Worm (Caenorhabditis elegans) whole organism, L3 larva: Measurements from ENCODE around the gene F35D11.4.
A peak's percentile ranks its signal among the peaks of the same experiment; 100 is the strongest.

Experiments used
- ZK546.5 ChIP-seq: sonication (generic microtip); optimal IDR thresholded peaks from 2 replicates; lab custom pipeline; 2017; ENCODE audit warnings: missing biosample characterization, missing genetic modification characterization
- aly-2 ChIP-seq: fragments of 150-350 bp; optimal IDR thresholded peaks from 2 replicates; lab custom pipeline; 2014; ENCODE audit warnings: missing biosample characterization, missing genetic modification characterization
- ama-1 ChIP-seq: fragments of 150-350 bp; optimal IDR thresholded peaks from 2 replicates; lab custom pipeline; 2018
- ceh-28 ChIP-seq: fragments of 150-350 bp; optimal IDR thresholded peaks from 2 replicates; lab custom pipeline; 2014; ENCODE audit warnings: missing biosample characterization, missing genetic modification reagents, missing genetic modification characterization
- ceh-82 ChIP-seq: fragments of 150-350 bp; optimal IDR thresholded peaks from 2 replicates; lab custom pipeline; 2014; ENCODE audit warnings: missing biosample characterization, missing genetic modification characterization
- ceh-9 ChIP-seq: sonication (generic microtip); optimal IDR thresholded peaks from 2 replicates; lab custom pipeline; 2018; ENCODE audit warnings: missing biosample characterization, missing genetic modification characterization
- daf-12 ChIP-seq: fragments of 150-350 bp; optimal IDR thresholded peaks from 2 replicates; lab custom pipeline; 2014; ENCODE audit warnings: missing biosample characterization, missing genetic modification reagents, missing genetic modification characterization
- egl-5 ChIP-seq: fragments of 150-350 bp; optimal IDR thresholded peaks from 2 replicates; lab custom pipeline; 2017; ENCODE audit warnings: missing biosample characterization, missing genetic modification reagents, missing genetic modification characterization, inconsistent platforms
- elt-2 ChIP-seq: sonication (generic microtip); optimal IDR thresholded peaks from 2 replicates; lab custom pipeline; 2016; ENCODE audit warnings: missing genetic modification reagents, mild to moderate bottlenecking, missing genetic modification characterization, missing compliant biosample characterization
- eor-1 ChIP-seq, 2 experiments: fragments of 150-350 bp; optimal IDR thresholded peaks; 2 replicates each; lab custom pipeline; 2014 to 2018; ENCODE audit warnings: missing biosample characterization in 2 of 2, missing genetic modification characterization in 2 of 2
- fkh-10 ChIP-seq: sonication (generic microtip); optimal IDR thresholded peaks from 2 replicates; lab custom pipeline; 2017; ENCODE audit warnings: missing biosample characterization, missing genetic modification reagents, missing genetic modification characterization
- fkh-2 ChIP-seq: fragments of 150-350 bp; optimal IDR thresholded peaks from 2 replicates; lab custom pipeline; 2014; ENCODE audit warnings: missing biosample characterization, missing genetic modification reagents, missing genetic modification characterization
- fos-1 ChIP-seq: fragments of 150-350 bp; optimal IDR thresholded peaks from 2 replicates; lab custom pipeline; 2014; ENCODE audit warnings: missing biosample characterization, missing genetic modification characterization
- hmg-11 ChIP-seq: sonication (generic microtip); optimal IDR thresholded peaks from 2 replicates; lab custom pipeline; 2016; ENCODE audit warnings: missing genetic modification characterization, missing compliant biosample characterization
- jun-1 ChIP-seq: fragments of 150-350 bp; optimal IDR thresholded peaks from 2 replicates; lab custom pipeline; 2014; ENCODE audit warnings: missing biosample characterization, missing genetic modification reagents, missing genetic modification characterization
- lin-15B ChIP-seq: fragments of 150-350 bp; optimal IDR thresholded peaks from 2 replicates; lab custom pipeline; 2014; ENCODE audit warnings: missing biosample characterization, missing genetic modification characterization
- mdl-1 ChIP-seq: fragments of 150-350 bp; optimal IDR thresholded peaks from 2 replicates; lab custom pipeline; 2014; ENCODE audit warnings: missing biosample characterization, missing genetic modification characterization
- mml-1 ChIP-seq: fragments of 150-350 bp; sonication (generic microtip); optimal IDR thresholded peaks from 3 replicates; lab custom pipeline; 2014; ENCODE audit warnings: missing biosample characterization, missing genetic modification characterization
- nfya-1 ChIP-seq: sonication (generic microtip); optimal IDR thresholded peaks from 2 replicates; lab custom pipeline; 2017; ENCODE audit warnings: missing genetic modification characterization, mild to moderate bottlenecking, missing compliant biosample characterization, antibody characterized with exemption, moderate library complexity; ENCODE audit not compliant: insufficient read depth
- nhr-11 ChIP-seq: fragments of 150-350 bp; optimal IDR thresholded peaks from 2 replicates; lab custom pipeline; 2014; ENCODE audit warnings: missing biosample characterization, missing genetic modification characterization
- nhr-12 ChIP-seq: fragments of 150-350 bp; optimal IDR thresholded peaks from 2 replicates; lab custom pipeline; 2014; ENCODE audit warnings: missing biosample characterization, missing genetic modification characterization
- nhr-23 ChIP-seq: fragments of 150-350 bp; optimal IDR thresholded peaks from 2 replicates; lab custom pipeline; 2014; ENCODE audit warnings: missing biosample characterization, missing genetic modification reagents, missing genetic modification characterization
- nhr-237 ChIP-seq: fragments of 150-350 bp; optimal IDR thresholded peaks from 2 replicates; lab custom pipeline; 2014; ENCODE audit warnings: missing biosample characterization, missing genetic modification characterization
- nhr-43 ChIP-seq: sonication (generic microtip); optimal IDR thresholded peaks from 2 replicates; lab custom pipeline; 2016; ENCODE audit warnings: mild to moderate bottlenecking, missing genetic modification characterization, missing compliant biosample characterization; ENCODE audit not compliant: poor library complexity, severe bottlenecking
- pha-4 ChIP-seq: fragments of 150-350 bp; optimal IDR thresholded peaks from 2 replicates; lab custom pipeline; 2014; ENCODE audit warnings: missing biosample characterization, missing genetic modification reagents, missing genetic modification characterization
- sea-2 ChIP-seq: fragments of 150-350 bp; sonication (generic microtip); optimal IDR thresholded peaks from 4 replicates; lab custom pipeline; 2014; ENCODE audit warnings: missing biosample characterization, missing genetic modification reagents, missing genetic modification characterization
- skn-1 ChIP-seq: fragments of 150-350 bp; optimal IDR thresholded peaks from 2 replicates; lab custom pipeline; 2014; ENCODE audit warnings: missing biosample characterization, missing genetic modification characterization
- unc-39 ChIP-seq: sonication (generic microtip); optimal IDR thresholded peaks from 4 replicates; lab custom pipeline; 2017; ENCODE audit warnings: missing biosample characterization, missing genetic modification characterization
- unc-62 ChIP-seq: fragments of 150-350 bp; sonication (generic microtip); optimal IDR thresholded peaks from 4 replicates; lab custom pipeline; 2014; ENCODE audit warnings: missing biosample characterization, missing genetic modification reagents, missing genetic modification characterization
- zag-1 ChIP-seq: fragments of 150-350 bp; optimal IDR thresholded peaks from 2 replicates; lab custom pipeline; 2014; ENCODE audit warnings: missing biosample characterization, missing genetic modification characterization
- ztf-11 ChIP-seq: fragments of 150-350 bp; optimal IDR thresholded peaks from 2 replicates; lab custom pipeline; 2014; ENCODE audit warnings: missing biosample characterization, missing genetic modification characterization
- ztf-4 ChIP-seq: fragments of 150-350 bp; optimal IDR thresholded peaks from 2 replicates; lab custom pipeline; 2014; ENCODE audit warnings: missing biosample characterization, missing genetic modification characterization

F35D11.4 gene

ce11 chrII:4626606-4627005 lies 23.4 kb downstream of the F35D11.4 start, which contains the start of gene F35D11.1:
Gene F35D11.1 (plus strand): TSS chrII:4626906.
- no peak for TF ChIP-seq ceh-28 (tag; lab: Kevin White, UChicago)
- TF ChIP-seq mml-1, result no peak
- no peak for TF ChIP-seq jun-1 (tag; lab: Kevin White, UChicago)
- TF ChIP-seq lin-15B, result no peak
- TF ChIP-seq ceh-9, result no peak
- TF ChIP-seq, all 47 proteins: peak for 0

- TF ChIP-seq nhr-11 (no peak), skn-1 (tag; lab: Kevin White, UChicago) (no peak), mdl-1 (tag; lab: Kevin White, UChicago) (no peak), unc-62 (GFP tag; lab: Kevin White, UChicago) (no peak), unc-39 (tag; lab: Kevin White, UChicago) (no peak), hmg-11 (tag; lab: Kevin White, UChicago) (no peak), ama-1 (lab: Kevin White, UChicago) (no peak), egl-5 (tag; lab: Kevin White, UChicago) (no peak), fkh-10 (GFP tag; lab: Kevin White, UChicago) (no peak), sea-2 (no peak)
Observed at ce11 chrII:4631479-4631878, 28.3 kb downstream of the F35D11.4 start.

- TF ChIP-seq eor-1 (tag; optimal IDR thresholded peaks at IDR 0.05; lab: Kevin White, UChicago) (no peak), fkh-2 (tag; lab: Kevin White, UChicago) (no peak), ztf-4 (tag; lab: Kevin White, UChicago) (no peak), lin-15B (no peak), nhr-23 (tag; lab: Kevin White, UChicago) (no peak), sea-2 (no peak), nhr-11 (no peak), unc-62 (GFP tag; lab: Kevin White, UChicago) (no peak), daf-12 (tag; lab: Kevin White, UChicago) (no peak), nfya-1 (tag; lab: Kevin White, UChicago) (no peak), nhr-12 (tag; lab: Kevin White, UChicago) (no peak), egl-5 (tag; lab: Kevin White, UChicago) (no peak), nhr-237 (tag; lab: Kevin White, UChicago) (no peak)
Observed at ce11 chrII:4638241-4638640, 35.0 kb downstream of the F35D11.4 start, which contains the start of gene che-10. Gene che-10 (minus strand): TSS chrII:4638341.

DNA sequence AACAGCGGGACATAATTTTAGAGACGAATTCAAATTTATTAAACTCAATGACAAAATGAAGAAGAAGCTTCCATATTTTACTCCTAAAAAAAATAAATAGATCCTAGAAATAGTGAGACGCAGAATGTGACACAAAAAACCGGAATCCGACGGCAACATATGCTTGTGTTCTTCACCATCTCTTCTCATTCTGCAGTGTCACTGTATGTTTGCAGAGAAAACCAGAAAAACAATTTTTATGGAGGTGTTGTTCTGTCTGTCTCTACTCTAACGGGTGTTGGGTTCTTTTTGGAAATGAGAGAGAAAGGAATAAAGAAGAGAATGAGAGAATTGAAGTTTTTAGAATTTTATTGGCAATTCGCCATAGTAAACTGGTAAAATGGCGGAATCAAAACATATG lies 35.7 kb downstream of the F35D11.4 start:
- TF ChIP-seq aly-2 (tag; lab: Kevin White, UChicago) (no peak), nhr-23 (tag; lab: Kevin White, UChicago) (peak; percentile 66), nhr-43 (tag; lab: Kevin White, UChicago) (peak; percentile 7)
- TF ChIP-seq, all 47 proteins: peak for 2

- no peak for TF ChIP-seq ceh-82 (tag; lab: Kevin White, UChicago)
- no peak for TF ChIP-seq fkh-10 (GFP tag; lab: Kevin White, UChicago)
- no peak for TF ChIP-seq fos-1
- TF ChIP-seq lin-15B, result no peak
- TF ChIP-seq ztf-11 (tag; lab: Kevin White, UChicago), result no peak
- TF ChIP-seq nhr-11, result no peak
- TF ChIP-seq nfya-1 (tag; lab: Kevin White, UChicago), result peak; percentile 22
- no peak for TF ChIP-seq aly-2 (tag; lab: Kevin White, UChicago)
Observed at ce11 chrII:4640748-4641147, 37.5 kb downstream of the F35D11.4 start.

DNA sequence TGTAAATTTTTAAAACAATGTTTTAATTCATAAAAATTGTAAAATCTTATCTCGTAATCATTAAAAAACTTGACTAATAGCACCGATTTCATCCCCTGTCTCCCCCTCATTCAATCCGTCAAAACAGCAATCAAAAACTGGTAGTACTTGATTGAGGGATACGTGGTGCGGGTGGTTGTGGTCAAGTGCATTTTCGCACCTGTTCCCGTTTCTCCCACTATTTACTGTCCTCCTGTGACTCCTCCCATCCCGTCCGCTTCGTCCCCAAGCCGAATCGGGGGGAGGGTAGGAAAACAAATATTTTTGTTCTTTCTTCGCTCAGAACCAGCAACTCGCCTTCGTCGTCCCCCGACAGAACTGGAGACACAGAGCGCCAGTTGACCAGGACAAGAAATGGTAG lies 45.6 kb downstream of the F35D11.4 start, which contains the start of gene lgc-27:
TSS of gene lgc-27 (plus strand) at position 301 of the 400 bp plus-strand sequence.
- TF ChIP-seq pha-4 (tag; lab: Kevin White, UChicago) (peak; percentile 16), zag-1 (no peak)

DNA sequence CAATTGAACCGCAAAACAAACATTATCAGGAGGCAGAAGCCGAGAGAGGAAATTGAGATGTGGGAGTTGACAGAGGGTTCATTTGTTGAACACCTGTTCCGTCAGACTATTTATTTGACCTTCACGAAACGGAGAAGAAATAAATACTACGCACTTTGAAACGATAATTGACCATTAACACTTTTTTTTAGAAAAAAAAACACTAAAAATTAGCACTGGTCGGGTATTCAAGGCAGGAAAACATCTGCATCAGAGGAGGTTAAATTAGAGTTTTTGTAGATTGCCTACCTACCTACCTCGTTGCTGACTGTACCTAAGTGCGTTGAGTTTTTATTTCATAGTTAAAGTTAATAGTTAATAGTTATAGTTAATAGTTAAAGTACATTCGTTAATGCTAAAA lies 46.8 kb downstream of the F35D11.4 start:
- TF ChIP-seq nhr-12 (tag; lab: Kevin White, UChicago) (no peak), elt-2 (no peak), ZK546.5 (tag; lab: Kevin White, UChicago) (no peak)
- TF ChIP-seq, all 47 proteins: peak for 0
